Fruit fly (Drosophila melanogaster): ENCODE data around the gene CG31668.

CG31668 gene

dm6 chr2L:2172460-2173121 lies 33.4 kb downstream of the CG31668 start:
- TF ChIP-seq usp (GFP tag; optimal IDR thresholded peaks at IDR 0.05) (no peak), EcR (GFP tag; optimal IDR thresholded peaks at IDR 0.05) (no peak), Dll (optimal IDR thresholded peaks at IDR 0.05) (no peak), CG8478 (optimal IDR thresholded peaks at IDR 0.05) (no peak), psq (optimal IDR thresholded peaks at IDR 0.05) (no peak), pan (optimal IDR thresholded peaks at IDR 0.05) (no peak)

- TF ChIP-seq EcR (GFP tag; optimal IDR thresholded peaks at IDR 0.05) (no peak), usp (GFP tag; optimal IDR thresholded peaks at IDR 0.05) (no peak), psq (optimal IDR thresholded peaks at IDR 0.05) (no peak), pan (optimal IDR thresholded peaks at IDR 0.05) (no peak), CG8478 (optimal IDR thresholded peaks at IDR 0.05) (no peak), Dll (optimal IDR thresholded peaks at IDR 0.05) (no peak)
These were observed 34.4 kb downstream of the CG31668 start for dm6 chr2L:2171366-2172078.

- TF ChIP-seq EcR (GFP tag; optimal IDR thresholded peaks at IDR 0.05): peak in 1 of 2 experiments; percentile 79
- TF ChIP-seq psq (optimal IDR thresholded peaks at IDR 0.05): no peak
- TF ChIP-seq CG8478 (optimal IDR thresholded peaks at IDR 0.05): no peak
These were observed 37.0 kb downstream of the CG31668 start for dm6 chr2L:2168894-2169456.

- TF ChIP-seq EcR (GFP tag; optimal IDR thresholded peaks at IDR 0.05): no peak
- no peak for TF ChIP-seq Dll (optimal IDR thresholded peaks at IDR 0.05)
- TF ChIP-seq pan (optimal IDR thresholded peaks at IDR 0.05): no peak
- TF ChIP-seq CG8478 (optimal IDR thresholded peaks at IDR 0.05): no peak
- no peak for TF ChIP-seq usp (GFP tag; optimal IDR thresholded peaks at IDR 0.05)
- TF ChIP-seq psq (optimal IDR thresholded peaks at IDR 0.05): no peak
These were observed 37.6 kb downstream of the CG31668 start for dm6 chr2L:2168184-2168893.

- TF ChIP-seq EcR (GFP tag; optimal IDR thresholded peaks at IDR 0.05): peak in 1 of 2 experiments; percentile 29
- TF ChIP-seq usp (GFP tag; optimal IDR thresholded peaks at IDR 0.05): no peak
These were observed 38.8 kb downstream of the CG31668 start for dm6 chr2L:2166958-2167707.

- TF ChIP-seq Dll (optimal IDR thresholded peaks at IDR 0.05): no peak
- TF ChIP-seq EcR (GFP tag; optimal IDR thresholded peaks at IDR 0.05): peak in 1 of 2 experiments; percentile 31
- no peak for TF ChIP-seq psq (optimal IDR thresholded peaks at IDR 0.05)
These were observed 40.1 kb downstream of the CG31668 start for dm6 chr2L:2165864-2166263.

dm6 chr2L:2165238-2165577 lies 40.8 kb downstream of the CG31668 start:
- no peak for TF ChIP-seq pan (optimal IDR thresholded peaks at IDR 0.05)
- TF ChIP-seq EcR (GFP tag; optimal IDR thresholded peaks at IDR 0.05): no peak
- TF ChIP-seq usp (GFP tag; optimal IDR thresholded peaks at IDR 0.05): no peak
- no peak for TF ChIP-seq Dll (optimal IDR thresholded peaks at IDR 0.05)
- no peak for TF ChIP-seq CG8478 (optimal IDR thresholded peaks at IDR 0.05)
- TF ChIP-seq psq (optimal IDR thresholded peaks at IDR 0.05): no peak

dm6 chr2L:2164520-2165237 lies 41.3 kb downstream of the CG31668 start:
- TF ChIP-seq usp (GFP tag; optimal IDR thresholded peaks at IDR 0.05) (no peak), EcR (GFP tag; optimal IDR thresholded peaks at IDR 0.05) (no peak), Dll (optimal IDR thresholded peaks at IDR 0.05) (no peak), pan (optimal IDR thresholded peaks at IDR 0.05) (no peak), CG8478 (optimal IDR thresholded peaks at IDR 0.05) (no peak), psq (optimal IDR thresholded peaks at IDR 0.05) (no peak)

dm6 chr2L:2163568-2163953 lies 42.4 kb downstream of the CG31668 start:
- TF ChIP-seq Dll (optimal IDR thresholded peaks at IDR 0.05): no peak
- no peak for TF ChIP-seq usp (GFP tag; optimal IDR thresholded peaks at IDR 0.05)
- no peak for TF ChIP-seq EcR (GFP tag; optimal IDR thresholded peaks at IDR 0.05)
- no peak for TF ChIP-seq pan (optimal IDR thresholded peaks at IDR 0.05)
- TF ChIP-seq psq (optimal IDR thresholded peaks at IDR 0.05): no peak
- TF ChIP-seq CG8478 (optimal IDR thresholded peaks at IDR 0.05): no peak

- TF ChIP-seq Dll (optimal IDR thresholded peaks at IDR 0.05) (no peak), psq (optimal IDR thresholded peaks at IDR 0.05) (no peak), EcR (GFP tag; optimal IDR thresholded peaks at IDR 0.05) (no peak), pan (optimal IDR thresholded peaks at IDR 0.05) (no peak), usp (GFP tag; optimal IDR thresholded peaks at IDR 0.05) (no peak), CG8478 (optimal IDR thresholded peaks at IDR 0.05) (no peak)
These were observed 43.0 kb downstream of the CG31668 start for dm6 chr2L:2162729-2163567.

All from whole organism.